Fruit fly (Drosophila melanogaster): ENCODE data around the gene CG31191.
A peak's percentile ranks its signal among the peaks of the same experiment; 100 is the strongest.

The CG31191 gene

DNA sequence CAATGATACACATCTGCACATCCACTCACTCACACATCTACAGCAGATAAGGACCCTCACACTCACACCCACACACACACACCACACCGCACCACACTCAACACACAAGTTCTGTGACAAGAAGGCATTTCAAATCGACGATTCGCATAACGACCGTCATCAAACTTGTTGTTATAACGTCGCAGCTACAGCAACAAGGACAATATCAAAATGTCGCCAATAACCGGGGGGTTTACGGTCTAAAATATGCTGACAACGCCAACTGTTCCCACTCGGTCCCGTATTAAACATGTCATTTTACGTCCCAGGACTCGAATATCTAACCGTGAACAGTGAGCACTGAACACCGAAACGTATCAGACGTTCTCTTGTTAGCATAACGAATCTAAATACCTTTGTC lies 39.6 kb upstream of the CG31191 start:
- TF ChIP-seq Mio (GFP tag; optimal IDR thresholded peaks at IDR 0.05): no peak
- no peak for TF ChIP-seq sage (GFP tag; optimal IDR thresholded peaks at IDR 0.05)
- no peak for TF ChIP-seq CG9705 (GFP tag; optimal IDR thresholded peaks at IDR 0.05)
- TF ChIP-seq Hr83 (GFP tag; optimal IDR thresholded peaks at IDR 0.05; ENCODE audit: poor library complexity, severe bottlenecking): no peak
- no peak for TF ChIP-seq brk (GFP tag; optimal IDR thresholded peaks at IDR 0.05)
- no peak for TF ChIP-seq pan (optimal IDR thresholded peaks at IDR 0.05)
- TF ChIP-seq dsf (GFP tag; optimal IDR thresholded peaks at IDR 0.05; ENCODE audit: borderline replicate concordance): no peak
- no peak for TF ChIP-seq usp (GFP tag; optimal IDR thresholded peaks at IDR 0.05)
- no peak for TF ChIP-seq Sp1 (GFP tag; optimal IDR thresholded peaks at IDR 0.05)
- TF ChIP-seq Hr78 (GFP tag; optimal IDR thresholded peaks at IDR 0.05): no peak
- no peak for TF ChIP-seq Vsx2 (GFP tag; optimal IDR thresholded peaks at IDR 0.05; ENCODE audit: partially characterized antibody)
- TF ChIP-seq N (GFP tag; optimal IDR thresholded peaks at IDR 0.05): no peak

DNA sequence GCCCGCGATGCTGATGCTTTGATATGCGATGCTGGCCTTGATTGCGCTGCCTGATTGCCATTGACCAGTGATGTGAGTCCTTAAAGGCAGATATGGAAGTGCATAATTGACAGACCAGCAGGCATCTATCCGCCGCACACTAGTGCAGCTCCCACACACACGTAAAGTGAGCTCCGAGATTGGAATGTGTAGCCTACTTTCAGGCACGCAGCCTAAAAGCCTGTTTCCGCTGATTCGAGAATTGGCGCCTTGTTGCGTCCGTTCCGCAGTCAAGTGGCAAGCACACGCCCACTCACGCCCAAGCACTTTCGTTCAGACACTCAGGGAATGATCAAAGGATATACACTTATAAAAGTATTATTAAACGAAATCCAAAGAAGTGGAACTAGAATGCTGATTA lies 38.8 kb upstream of the CG31191 start:
- TF ChIP-seq Myc (optimal IDR thresholded peaks at IDR 0.05) (peak; percentile 43), Jra (GFP tag; optimal IDR thresholded peaks at IDR 0.05) (no peak), sv (GFP tag; optimal IDR thresholded peaks at IDR 0.05) (no peak)

dm6 chr3R:20977846-20978295 lies 32.5 kb upstream of the CG31191 start, which contains the start of gene Calx:
Gene Calx, plus strand, starts transcription at chr3R:20978183.
- TF ChIP-seq dl (GFP tag; optimal IDR thresholded peaks at IDR 0.05; ENCODE audit: insufficient read depth in 1 of 2, partially characterized antibody in 2 of 2): peak; percentile 28 to 37
- TF ChIP-seq Rel (GFP tag; optimal IDR thresholded peaks at IDR 0.05): no peak
- no peak for TF ChIP-seq Rel (tag; optimal IDR thresholded peaks at IDR 0.05)
- peak; percentile 76 for TF ChIP-seq h (GFP tag; optimal IDR thresholded peaks at IDR 0.05)

dm6 chr3R:20976649-20977048 lies 31.3 kb upstream of the CG31191 start:
- no peak for TF ChIP-seq ey (GFP tag; optimal IDR thresholded peaks at IDR 0.05)
- no peak for TF ChIP-seq dmrt93B (GFP tag; optimal IDR thresholded peaks at IDR 0.05)
- no peak for TF ChIP-seq Rel (GFP tag; optimal IDR thresholded peaks at IDR 0.05)
- no peak for TF ChIP-seq Rel (tag; optimal IDR thresholded peaks at IDR 0.05)
- no peak for TF ChIP-seq Jra (GFP tag; optimal IDR thresholded peaks at IDR 0.05)
- TF ChIP-seq tai (GFP tag; optimal IDR thresholded peaks at IDR 0.05): no peak
- no peak for TF ChIP-seq rgr (GFP tag; optimal IDR thresholded peaks at IDR 0.05)
- no peak for TF ChIP-seq woc (GFP tag; optimal IDR thresholded peaks at IDR 0.05)
- TF ChIP-seq h (GFP tag; optimal IDR thresholded peaks at IDR 0.05): no peak
- TF ChIP-seq Dif (GFP tag; optimal IDR thresholded peaks at IDR 0.05; ENCODE audit: partially characterized antibody): no peak

DNA sequence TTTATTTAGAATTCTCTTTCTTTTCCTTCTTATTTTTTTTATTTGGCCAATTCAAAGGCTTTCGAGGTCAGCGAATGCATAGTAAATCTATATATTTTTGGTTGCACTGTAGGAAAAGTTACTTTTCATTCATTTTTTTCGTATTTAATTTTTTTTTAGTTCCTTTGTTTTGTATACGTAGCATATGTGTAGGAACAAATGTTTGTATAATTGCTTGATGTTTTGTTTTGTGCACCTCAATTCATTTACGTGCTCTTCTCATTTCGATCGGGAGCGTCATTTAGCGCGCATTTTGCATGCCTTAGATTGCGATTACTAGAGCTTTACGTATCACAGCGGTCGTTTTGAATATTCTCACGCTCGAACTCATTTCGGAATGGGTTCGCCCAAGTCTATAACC lies 17.6 kb upstream of the CG31191 start:
- no peak for TF ChIP-seq pan (optimal IDR thresholded peaks at IDR 0.05)
- TF ChIP-seq rgr (GFP tag; optimal IDR thresholded peaks at IDR 0.05): no peak
- no peak for TF ChIP-seq Dfd (GFP tag; optimal IDR thresholded peaks at IDR 0.05)
- no peak for TF ChIP-seq br (GFP tag; optimal IDR thresholded peaks at IDR 0.05)
- no peak for TF ChIP-seq Sp1 (GFP tag; optimal IDR thresholded peaks at IDR 0.05)
- TF ChIP-seq tai (GFP tag; optimal IDR thresholded peaks at IDR 0.05): no peak
- no peak for TF ChIP-seq Dif (GFP tag; optimal IDR thresholded peaks at IDR 0.05; ENCODE audit: partially characterized antibody)

- no peak for TF ChIP-seq GATAd (GFP tag; optimal IDR thresholded peaks at IDR 0.05)
- no peak for TF ChIP-seq sage (GFP tag; optimal IDR thresholded peaks at IDR 0.05)
- no peak for TF ChIP-seq usp (GFP tag; optimal IDR thresholded peaks at IDR 0.05)
- no peak for TF ChIP-seq Myc (optimal IDR thresholded peaks at IDR 0.05)
- TF ChIP-seq dsf (GFP tag; optimal IDR thresholded peaks at IDR 0.05; ENCODE audit: borderline replicate concordance): no peak
- no peak for TF ChIP-seq br (GFP tag; optimal IDR thresholded peaks at IDR 0.05)
- no peak for TF ChIP-seq brk (GFP tag; optimal IDR thresholded peaks at IDR 0.05)
- no peak for TF ChIP-seq dl (GFP tag; optimal IDR thresholded peaks at IDR 0.05; ENCODE audit: insufficient read depth in 1 of 2, partially characterized antibody in 2 of 2)
- TF ChIP-seq CG32264 (GFP tag; optimal IDR thresholded peaks at IDR 0.05): no peak
- no peak for TF ChIP-seq Dfd (GFP tag; optimal IDR thresholded peaks at IDR 0.05)
- no peak for TF ChIP-seq rgr (GFP tag; optimal IDR thresholded peaks at IDR 0.05)
- no peak for TF ChIP-seq Jra (GFP tag; optimal IDR thresholded peaks at IDR 0.05)
- TF ChIP-seq woc (GFP tag; optimal IDR thresholded peaks at IDR 0.05): no peak
- TF ChIP-seq CrebA (GFP tag; optimal IDR thresholded peaks at IDR 0.05; ENCODE audit: borderline replicate concordance): no peak
These were observed 16.7 kb upstream of the CG31191 start for dm6 chr3R:20961993-20962392.
